Fruit fly (Drosophila melanogaster) whole organism, pupa: ENCODE results near the gene CG33689.

Source experiments
- CG10348 ChIP-seq: fragments of 200-800 bp; sonication (Bioruptor generic); IDR thresholded peaks from 2 replicates; pipeline ENCODE4 v1.3.6; 2022; ENCODE audit warnings: missing biosample characterization, missing genetic modification characterization
- CG12605 ChIP-seq: fragments of 200-800 bp; sonication (Bioruptor generic); IDR thresholded peaks from 2 replicates; pipeline ENCODE4 v1.3.6; 2022; ENCODE audit warnings: missing biosample characterization, missing genetic modification characterization
- CG13204 ChIP-seq: fragments of 200-800 bp; sonication (Bioruptor generic); optimal IDR thresholded peaks from 2 replicates; lab custom pipeline; 2018; ENCODE audit warnings: missing biosample characterization, mild to moderate bottlenecking, missing genetic modification characterization, moderate library complexity
- CG14655 ChIP-seq: fragments of 200-800 bp; sonication (Bioruptor generic); optimal IDR thresholded peaks from 3 replicates; lab custom pipeline; 2017; ENCODE audit warnings: mild to moderate bottlenecking, missing biosample characterization, missing genetic modification reagents, missing genetic modification characterization
- CG15710 ChIP-seq: fragments of 200-800 bp; sonication (Bioruptor generic); optimal IDR thresholded peaks from 2 replicates; lab custom pipeline; 2018; ENCODE audit warnings: missing biosample characterization, mild to moderate bottlenecking, missing genetic modification characterization, moderate library complexity
- CG17806 ChIP-seq: fragments of 200-800 bp; sonication (Bioruptor generic); optimal IDR thresholded peaks from 2 replicates; lab custom pipeline; 2018; ENCODE audit warnings: missing biosample characterization, mild to moderate bottlenecking, missing genetic modification characterization, moderate library complexity
- CG32121 ChIP-seq: fragments of 200-800 bp; sonication (Bioruptor generic); IDR thresholded peaks from 2 replicates; pipeline ENCODE4 v1.3.6; 2022; ENCODE audit warnings: missing biosample characterization, missing genetic modification characterization
- CG34367 ChIP-seq: fragments of 200-800 bp; sonication (Bioruptor generic); optimal IDR thresholded peaks from 2 replicates; lab custom pipeline; 2018; ENCODE audit warnings: missing biosample characterization, mild to moderate bottlenecking, missing genetic modification characterization
- CG4496 ChIP-seq: fragments of 200-800 bp; sonication (Bioruptor generic); IDR thresholded peaks from 3 replicates; pipeline ENCODE4 v1.3.6; 2022; ENCODE audit warnings: missing biosample characterization, missing genetic modification characterization
- CG8159 ChIP-seq: fragments of 200-800 bp; sonication (Bioruptor generic); optimal IDR thresholded peaks from 3 replicates; lab custom pipeline; 2018; ENCODE audit warnings: missing biosample characterization, mild to moderate bottlenecking, missing genetic modification characterization, moderate library complexity
- CG8301 ChIP-seq: fragments of 200-800 bp; sonication (Bioruptor generic); optimal IDR thresholded peaks from 2 replicates; lab custom pipeline; 2018; ENCODE audit warnings: missing biosample characterization, mild to moderate bottlenecking, missing genetic modification characterization
- CG9948 ChIP-seq: fragments of 200-800 bp; sonication (Bioruptor generic); optimal IDR thresholded peaks from 2 replicates; lab custom pipeline; 2018; ENCODE audit warnings: missing biosample characterization, mild to moderate bottlenecking, missing genetic modification characterization, moderate library complexity
- D1 ChIP-seq: fragments of 200-800 bp; sonication (Bioruptor generic); optimal IDR thresholded peaks from 2 replicates; lab custom pipeline; 2018; ENCODE audit warnings: missing biosample characterization, mild to moderate bottlenecking, missing genetic modification characterization, moderate library complexity
- EcR ChIP-seq: fragments of 200-800 bp; sonication (Bioruptor generic); optimal IDR thresholded peaks from 3 replicates; lab custom pipeline; 2019; ENCODE audit warnings: missing biosample characterization, missing genetic modification characterization, mild to moderate bottlenecking, moderate library complexity, missing genetic modification reagents
- Ets98B ChIP-seq: fragments of 200-800 bp; sonication (Bioruptor generic); IDR thresholded peaks from 2 replicates; pipeline ENCODE4 v1.3.6; 2022; ENCODE audit warnings: missing biosample characterization, missing genetic modification characterization
- Pif1A ChIP-seq: fragments of 200-800 bp; sonication (Bioruptor generic); optimal IDR thresholded peaks from 3 replicates; lab custom pipeline; 2016; ENCODE audit warnings: missing biosample characterization, missing genetic modification characterization
- Pif1B ChIP-seq: fragments of 200-800 bp; sonication (Bioruptor generic); optimal IDR thresholded peaks from 3 replicates; lab custom pipeline; 2016; ENCODE audit warnings: missing biosample characterization, missing genetic modification characterization
- Snoo ChIP-seq: fragments of 200-800 bp; sonication (Bioruptor generic); optimal IDR thresholded peaks from 3 replicates; lab custom pipeline; 2017; ENCODE audit warnings: missing biosample characterization, mild to moderate bottlenecking, missing genetic modification characterization, inconsistent platforms
- fd96Ca ChIP-seq: fragments of 200-800 bp; sonication (Bioruptor generic); IDR thresholded peaks from 3 replicates; pipeline ENCODE4 v1.3.6; 2022; ENCODE audit warnings: missing biosample characterization, missing genetic modification characterization
- gl ChIP-seq: fragments of 200-800 bp; sonication (Bioruptor generic); optimal IDR thresholded peaks from 2 replicates; lab custom pipeline; 2018; ENCODE audit warnings: missing biosample characterization, mild to moderate bottlenecking, missing genetic modification characterization
- rn ChIP-seq: fragments of 200-800 bp; sonication (Bioruptor generic); IDR thresholded peaks from 2 replicates; pipeline ENCODE4 v1.3.6; 2022; ENCODE audit warnings: missing biosample characterization, missing genetic modification characterization

CG33689 gene

DNA sequence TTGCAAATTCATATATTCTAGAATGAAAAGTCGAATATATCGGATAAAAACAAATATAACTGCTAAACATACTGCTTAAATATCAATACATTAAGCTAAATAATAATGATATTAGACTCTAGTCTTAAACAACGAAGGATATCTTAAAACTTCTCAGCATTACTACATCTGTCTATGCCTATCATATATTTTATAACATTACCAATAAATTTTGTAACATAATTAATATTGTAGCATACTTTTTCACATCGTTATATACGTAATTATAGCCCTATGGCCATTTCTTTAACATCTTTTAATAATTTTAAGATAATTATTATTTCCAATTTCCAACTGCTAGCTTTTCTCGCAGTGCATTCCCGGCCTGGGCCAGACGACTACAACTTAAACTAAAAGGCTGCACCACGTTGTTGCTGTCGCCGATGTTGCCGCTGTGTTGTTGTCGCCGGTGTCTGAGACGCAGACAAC, 27.2 kb upstream of the CG33689 start:
- TF ChIP-seq D1 (tag; lab: Kevin White, UChicago) (peak; percentile 68), CG14655 (GFP tag; lab: Kevin White, UChicago) (peak; percentile 74), Pif1B (peak; percentile 53), rn (GFP tag; lab: Robert Waterston, UW) (0 out of 2 replicates have a peak, but pooled peaks have one; percentile 16), CG4496 (GFP tag; lab: Robert Waterston, UW) (no peak), fd96Ca (no peak), gl (tag; lab: Kevin White, UChicago) (no peak), CG34367 (tag; lab: Kevin White, UChicago) (peak; percentile 74), CG17806 (tag; lab: Kevin White, UChicago) (peak; percentile 77), CG8159 (tag; lab: Kevin White, UChicago) (peak; percentile 86), Snoo (tag; lab: Kevin White, UChicago) (peak; percentile 59), Ets98B (GFP tag; lab: Robert Waterston, UW) (no peak), CG13204 (GFP tag; lab: Kevin White, UChicago) (peak; percentile 71), CG8301 (tag; lab: Kevin White, UChicago) (peak; percentile 41), CG15710 (tag; lab: Kevin White, UChicago) (peak; percentile 87), CG9948 (peak; percentile 79), CG10348 (GFP tag; lab: Robert Waterston, UW) (no peak), Pif1A (GFP tag; lab: Kevin White, UChicago) (peak; percentile 30)

DNA sequence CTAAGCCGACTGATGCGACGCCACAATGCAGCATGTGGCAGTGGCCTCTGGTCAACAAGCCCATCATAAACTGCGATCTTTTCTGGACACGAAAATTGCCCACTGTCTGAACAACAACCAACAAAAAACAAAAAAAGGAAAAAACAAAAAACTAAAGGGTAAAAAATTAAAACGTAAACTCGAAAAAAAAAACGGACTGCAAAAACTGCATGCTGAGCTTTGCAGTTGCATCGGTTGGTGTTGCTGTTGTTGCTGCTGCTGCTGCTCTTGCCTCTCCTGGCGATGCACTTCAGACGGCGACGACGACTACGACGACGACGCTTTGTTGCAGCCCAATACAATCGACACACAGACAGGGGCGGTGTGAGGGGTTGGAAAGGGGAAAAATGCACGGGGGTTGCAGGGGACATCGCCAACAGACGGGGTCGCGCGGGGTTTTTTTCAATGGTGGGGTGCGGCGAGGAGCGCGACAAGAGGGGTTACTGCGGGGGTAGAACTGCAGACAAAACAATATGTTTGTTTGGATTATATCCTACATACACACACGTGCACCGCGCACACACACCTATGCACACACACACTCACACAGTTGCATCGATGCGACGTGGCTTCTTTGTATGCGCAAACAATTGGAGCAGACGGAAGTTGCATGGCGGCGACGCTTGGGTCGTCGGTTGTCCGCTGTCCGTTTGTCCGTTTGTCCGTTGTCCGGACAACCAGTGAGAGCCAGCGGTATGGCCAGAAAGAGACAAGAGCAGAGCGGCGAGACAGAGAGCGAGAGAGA, 26.0 kb upstream of the CG33689 start:
- TF ChIP-seq gl (tag; lab: Kevin White, UChicago) (peak; percentile 34), CG13204 (GFP tag; lab: Kevin White, UChicago) (peak; percentile 98), CG34367 (tag; lab: Kevin White, UChicago) (no peak), EcR (GFP tag; lab: Kevin White, UChicago) (peak; percentile 77), CG10348 (GFP tag; lab: Robert Waterston, UW) (no peak), CG4496 (GFP tag; lab: Robert Waterston, UW) (peak; percentile 42; the same call in 1 of the 3 replicates), D1 (tag; lab: Kevin White, UChicago) (peak; percentile 49), CG9948 (peak; percentile 2), CG8301 (tag; lab: Kevin White, UChicago) (no peak), CG17806 (tag; lab: Kevin White, UChicago) (peak; percentile 30), CG32121 (no peak), Snoo (tag; lab: Kevin White, UChicago) (peak; percentile 97), CG14655 (GFP tag; lab: Kevin White, UChicago) (peak; percentile 14), rn (GFP tag; lab: Robert Waterston, UW) (no peak), CG12605 (GFP tag; lab: Robert Waterston, UW) (no peak), Pif1A (GFP tag; lab: Kevin White, UChicago) (peak; percentile 1), fd96Ca (0 out of 3 replicates have a peak, but pooled peaks have one; percentile 29), CG8159 (tag; lab: Kevin White, UChicago) (peak; percentile 54), Pif1B (peak; percentile 24), CG15710 (tag; lab: Kevin White, UChicago) (peak; percentile 36), Ets98B (GFP tag; lab: Robert Waterston, UW) (no peak)
- TF ChIP-seq, all 21 proteins: peak for 14

DNA sequence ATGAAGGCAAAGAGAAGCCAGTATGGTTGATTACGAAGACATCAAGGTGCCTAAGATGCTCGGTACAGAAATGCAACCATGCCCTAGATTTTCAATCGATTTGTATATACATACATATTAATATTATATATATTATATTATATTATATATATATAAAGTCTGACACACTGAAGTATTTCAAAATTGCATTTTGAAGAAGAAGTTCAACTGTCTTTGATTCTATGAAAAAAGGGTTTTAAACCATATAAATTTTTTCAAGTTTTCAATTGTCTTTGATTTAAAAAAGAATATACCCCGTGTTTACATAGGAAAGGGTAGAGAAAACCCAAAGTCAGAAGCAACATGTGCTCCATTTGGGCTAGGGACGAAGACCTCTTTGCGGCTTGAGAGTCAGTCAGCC, 25.3 kb upstream of the CG33689 start:
- TF ChIP-seq CG10348 (GFP tag; lab: Robert Waterston, UW) (no peak), CG15710 (tag; lab: Kevin White, UChicago) (peak; percentile 90), CG32121 (no peak), CG8159 (tag; lab: Kevin White, UChicago) (peak; percentile 93), CG9948 (peak; percentile 91), CG17806 (tag; lab: Kevin White, UChicago) (peak; percentile 89), CG34367 (tag; lab: Kevin White, UChicago) (peak; percentile 76), D1 (tag; lab: Kevin White, UChicago) (peak; percentile 27), CG14655 (GFP tag; lab: Kevin White, UChicago) (peak; percentile 60)

DNA sequence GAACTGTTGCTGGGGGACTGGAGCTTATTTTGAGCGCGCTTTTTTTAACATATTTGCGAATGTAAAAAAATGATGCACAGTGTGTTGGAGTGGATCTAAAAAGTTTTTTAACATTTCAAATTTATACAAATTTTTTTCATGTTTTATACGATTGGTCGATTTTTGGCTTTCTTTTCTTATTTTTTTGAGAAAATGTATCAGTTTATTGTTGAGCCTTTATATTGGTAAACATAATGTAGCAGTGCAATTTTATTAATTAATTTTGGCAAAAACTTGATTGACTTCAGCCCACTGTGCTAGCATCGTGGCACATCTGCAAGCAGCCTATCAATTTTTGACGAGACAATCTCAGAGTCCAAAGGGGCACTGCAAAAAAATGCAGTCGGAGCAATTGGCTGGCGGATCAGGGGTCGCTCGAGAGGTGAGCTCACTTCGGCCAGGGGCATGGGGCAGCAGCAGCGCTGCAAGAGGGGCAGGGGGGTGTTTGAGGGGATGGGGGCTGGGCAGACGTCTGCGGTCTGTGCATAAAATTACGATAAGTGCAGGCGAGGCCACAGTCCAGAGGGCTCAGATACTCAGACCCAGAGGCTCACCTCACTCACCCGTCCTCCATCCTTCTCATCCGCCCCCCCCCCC, 24.3 kb upstream of the CG33689 start:
- TF ChIP-seq CG12605 (GFP tag; lab: Robert Waterston, UW) (peak; percentile 46), Snoo (tag; lab: Kevin White, UChicago) (peak; percentile 62), Pif1B (peak; percentile 77), CG8301 (tag; lab: Kevin White, UChicago) (peak; percentile 49), CG14655 (GFP tag; lab: Kevin White, UChicago) (peak; percentile 62), D1 (tag; lab: Kevin White, UChicago) (peak; percentile 45), CG9948 (peak; percentile 84), CG32121 (0 out of 2 replicates have a peak, but pooled peaks have one; percentile 41), CG17806 (tag; lab: Kevin White, UChicago) (peak; percentile 90), fd96Ca (no peak), Pif1A (GFP tag; lab: Kevin White, UChicago) (peak; percentile 86), rn (GFP tag; lab: Robert Waterston, UW) (no peak), CG15710 (tag; lab: Kevin White, UChicago) (peak; percentile 84), CG10348 (GFP tag; lab: Robert Waterston, UW) (no peak), CG8159 (tag; lab: Kevin White, UChicago) (peak; percentile 92), gl (tag; lab: Kevin White, UChicago) (peak; percentile 55), EcR (GFP tag; lab: Kevin White, UChicago) (no peak), CG4496 (GFP tag; lab: Robert Waterston, UW) (0 out of 3 replicates have a peak, but pooled peaks have one; percentile 48), Ets98B (GFP tag; lab: Robert Waterston, UW) (no peak), CG13204 (GFP tag; lab: Kevin White, UChicago) (peak; percentile 56), CG34367 (tag; lab: Kevin White, UChicago) (peak; percentile 79)
